Fruit fly (Drosophila melanogaster) whole organism, embryonic: ENCODE measurements around the gene HemK1.
A peak's percentile ranks its signal among the peaks of the same experiment; 100 is the strongest.

ENCODE experiments used
- Adf1 ChIP-seq: fragments of 200-800 bp; sonication (Bioruptor generic); IDR thresholded peaks from 2 replicates; pipeline ENCODE4 v1.3.6; 2022; ENCODE audit warnings: missing biosample characterization, missing genetic modification characterization
- Antp ChIP-seq: fragments of 200-800 bp; sonication (Bioruptor generic); optimal IDR thresholded peaks from 3 replicates; lab custom pipeline; 2016; ENCODE audit warnings: missing biosample characterization, missing genetic modification characterization
- B-H2 ChIP-seq: fragments of 200-800 bp; sonication (Bioruptor generic); optimal IDR thresholded peaks from 2 replicates; lab custom pipeline; 2018; ENCODE audit warnings: missing biosample characterization, mild to moderate bottlenecking, missing genetic modification characterization
- Bteb2 ChIP-seq: fragments of 200-800 bp; sonication (Bioruptor generic); optimal IDR thresholded peaks from 2 replicates; lab custom pipeline; 2016; ENCODE audit warnings: missing biosample characterization, missing genetic modification characterization
- CG11398 ChIP-seq: fragments of 200-800 bp; sonication (Bioruptor generic); optimal IDR thresholded peaks from 2 replicates; lab custom pipeline; 2016; ENCODE audit warnings: missing biosample characterization, missing genetic modification characterization
- CG11504 ChIP-seq: fragments of 200-800 bp; sonication (Bioruptor generic); optimal IDR thresholded peaks from 3 replicates; lab custom pipeline; 2019; ENCODE audit warnings: missing biosample characterization, mild to moderate bottlenecking, missing genetic modification characterization, moderate library complexity
- CG12155 ChIP-seq: fragments of 200-800 bp; sonication (Bioruptor generic); optimal IDR thresholded peaks from 3 replicates; lab custom pipeline; 2016; ENCODE audit warnings: missing biosample characterization, missing genetic modification characterization
- CG12299 ChIP-seq: fragments of 200-800 bp; sonication (Bioruptor generic); optimal IDR thresholded peaks from 2 replicates; lab custom pipeline; 2018; ENCODE audit warnings: missing biosample characterization, mild to moderate bottlenecking, missing genetic modification characterization
- CG13296 ChIP-seq: fragments of 200-800 bp; sonication (Bioruptor generic); optimal IDR thresholded peaks from 3 replicates; lab custom pipeline; 2018; ENCODE audit warnings: missing biosample characterization, mild to moderate bottlenecking, missing genetic modification characterization
- CG15011 ChIP-seq: fragments of 200-800 bp; sonication (Bioruptor generic); optimal IDR thresholded peaks from 3 replicates; lab custom pipeline; 2018; ENCODE audit warnings: missing biosample characterization, mild to moderate bottlenecking, missing genetic modification characterization
- CG1603 ChIP-seq: fragments of 200-800 bp; sonication (Bioruptor generic); optimal IDR thresholded peaks from 2 replicates; lab custom pipeline; 2019; ENCODE audit warnings: missing biosample characterization, mild to moderate bottlenecking, missing genetic modification characterization, moderate library complexity
- CG16813 ChIP-seq: fragments of 200-800 bp; sonication (Bioruptor generic); IDR thresholded peaks from 3 replicates; pipeline ENCODE4 v1.3.6; 2022; ENCODE audit warnings: missing biosample characterization, missing genetic modification characterization; ENCODE audit not compliant: partially characterized antibody
- CG17359 ChIP-seq: fragments of 200-800 bp; sonication (Bioruptor generic); optimal IDR thresholded peaks from 3 replicates; lab custom pipeline; 2018; ENCODE audit warnings: missing biosample characterization, mild to moderate bottlenecking, missing genetic modification characterization, moderate library complexity
- CG17912 ChIP-seq: fragments of 200-800 bp; sonication (Bioruptor generic); optimal IDR thresholded peaks from 2 replicates; lab custom pipeline; 2018; ENCODE audit warnings: missing biosample characterization, mild to moderate bottlenecking, missing genetic modification characterization
- CG2678 ChIP-seq: fragments of 200-800 bp; sonication (Bioruptor generic); optimal IDR thresholded peaks from 3 replicates; lab custom pipeline; 2019; ENCODE audit warnings: missing biosample characterization, mild to moderate bottlenecking, missing genetic modification characterization, moderate library complexity
- CG34376 ChIP-seq: fragments of 200-800 bp; sonication (Bioruptor generic); optimal IDR thresholded peaks from 2 replicates; lab custom pipeline; 2018; ENCODE audit warnings: missing biosample characterization, mild to moderate bottlenecking, missing genetic modification characterization
- CG4707 ChIP-seq: fragments of 200-800 bp; sonication (Bioruptor generic); optimal IDR thresholded peaks from 2 replicates; lab custom pipeline; 2018; ENCODE audit warnings: missing biosample characterization, mild to moderate bottlenecking, missing genetic modification characterization, moderate library complexity
- CG8281 ChIP-seq: fragments of 200-800 bp; sonication (Bioruptor generic); optimal IDR thresholded peaks from 2 replicates; lab custom pipeline; 2018; ENCODE audit warnings: missing biosample characterization, mild to moderate bottlenecking, missing genetic modification characterization, moderate library complexity
- CG8359 ChIP-seq: fragments of 200-800 bp; sonication (Bioruptor generic); optimal IDR thresholded peaks from 2 replicates; lab custom pipeline; 2017; ENCODE audit warnings: missing biosample characterization, mild to moderate bottlenecking, missing genetic modification characterization, borderline replicate concordance
- CG8478 ChIP-seq: fragments of >200 bp; optimal IDR thresholded peaks from 2 replicates; lab custom pipeline; 2018
- Camta ChIP-seq: fragments of 200-800 bp; sonication (Bioruptor generic); optimal IDR thresholded peaks from 2 replicates; lab custom pipeline; 2016; ENCODE audit warnings: missing biosample characterization, missing genetic modification characterization
- D19B ChIP-seq: fragments of 200-800 bp; sonication (Bioruptor generic); optimal IDR thresholded peaks from 2 replicates; lab custom pipeline; 2017; ENCODE audit warnings: missing biosample characterization, mild to moderate bottlenecking, missing genetic modification characterization
- Doc2 ChIP-seq: fragments of 200-800 bp; sonication (Bioruptor generic); IDR thresholded peaks from 2 replicates; pipeline ENCODE4 v1.3.6; 2022; ENCODE audit warnings: missing biosample characterization, missing genetic modification characterization
- Dref ChIP-seq: fragments of 200-800 bp; sonication (Bioruptor generic); IDR thresholded peaks from 2 replicates; pipeline ENCODE4 v1.3.6; 2022; ENCODE audit warnings: missing biosample characterization, missing genetic modification characterization
- Hr3 ChIP-seq: fragments of 200-800 bp; sonication (Bioruptor generic); optimal IDR thresholded peaks from 3 replicates; lab custom pipeline; 2016; ENCODE audit warnings: missing biosample characterization, missing genetic modification characterization
- Lim3 ChIP-seq: fragments of 200-800 bp; sonication (Bioruptor generic); IDR thresholded peaks from 2 replicates; pipeline ENCODE4 v1.3.6; 2022; ENCODE audit warnings: missing biosample characterization, missing genetic modification characterization
- Nf-YA ChIP-seq: fragments of 200-800 bp; sonication (Bioruptor generic); IDR thresholded peaks from 2 replicates; pipeline ENCODE4 v1.3.6; 2022; ENCODE audit warnings: missing biosample characterization, missing genetic modification characterization
- ap ChIP-seq: fragments of 200-800 bp; sonication (Bioruptor generic); IDR thresholded peaks from 2 replicates; pipeline ENCODE4 v1.3.6; 2022; ENCODE audit warnings: missing biosample characterization, missing genetic modification characterization
- caup ChIP-seq: fragments of 200-800 bp; sonication (Bioruptor generic); optimal IDR thresholded peaks from 3 replicates; lab custom pipeline; 2017; ENCODE audit warnings: missing biosample characterization, mild to moderate bottlenecking, missing genetic modification characterization, moderate library complexity; ENCODE audit not compliant: severe bottlenecking
- chif ChIP-seq, 2 experiments: fragments of 200-800 bp; sonication (Bioruptor generic); optimal IDR thresholded peaks; 3 replicates each; lab custom pipeline; 2016; ENCODE audit warnings: missing biosample characterization in 2 of 2, missing genetic modification characterization in 2 of 2
- cwo ChIP-seq: fragments of 200-800 bp; sonication (Bioruptor generic); optimal IDR thresholded peaks from 3 replicates; lab custom pipeline; 2017; ENCODE audit warnings: missing biosample characterization, missing genetic modification characterization, mild to moderate bottlenecking, moderate library complexity, missing genetic modification reagents
- dati ChIP-seq: fragments of 200-800 bp; sonication (Bioruptor generic); IDR thresholded peaks from 2 replicates; pipeline ENCODE4 v1.3.6; 2022; ENCODE audit warnings: missing biosample characterization, missing genetic modification characterization
- en ChIP-seq: fragments of 200-800 bp; sonication (Bioruptor generic); optimal IDR thresholded peaks from 2 replicates; lab custom pipeline; 2016; ENCODE audit warnings: missing biosample characterization, missing genetic modification characterization
- eve ChIP-seq, 2 experiments: fragments of >200 bp; optimal IDR thresholded peaks; 2 replicates each; lab custom pipeline; 2017; ENCODE audit warnings: missing biosample characterization in 2 of 2, missing genetic modification characterization in 2 of 2
- grau ChIP-seq: fragments of 200-800 bp; optimal IDR thresholded peaks from 3 replicates; lab custom pipeline; 2019; ENCODE audit warnings: missing biosample characterization, mild to moderate bottlenecking, missing genetic modification characterization, moderate library complexity
- grn ChIP-seq: fragments of 200-800 bp; sonication (Bioruptor generic); optimal IDR thresholded peaks from 3 replicates; lab custom pipeline; 2017; ENCODE audit warnings: missing biosample characterization, missing genetic modification characterization
- gsb ChIP-seq: fragments of 200-800 bp; sonication (Bioruptor generic); IDR thresholded peaks from 2 replicates; pipeline ENCODE4 v1.3.6; 2022; ENCODE audit warnings: missing biosample characterization, missing genetic modification characterization
- gsb-n ChIP-seq: fragments of 200-800 bp; sonication (Bioruptor generic); optimal IDR thresholded peaks from 3 replicates; lab custom pipeline; 2018; ENCODE audit warnings: missing biosample characterization, mild to moderate bottlenecking, missing genetic modification characterization
- gt ChIP-seq: fragments of 200-800 bp; sonication (Bioruptor generic); IDR thresholded peaks from 2 replicates; pipeline ENCODE4 v1.3.6; 2022; ENCODE audit warnings: missing biosample characterization, missing genetic modification characterization
- h ChIP-seq: fragments of >200 bp; optimal IDR thresholded peaks from 2 replicates; lab custom pipeline; 2017
- mld ChIP-seq: fragments of 200-800 bp; sonication (Bioruptor generic); IDR thresholded peaks from 3 replicates; pipeline ENCODE4 v1.3.6; 2022; ENCODE audit warnings: missing biosample characterization, missing genetic modification characterization; ENCODE audit not compliant: partially characterized antibody
- nerfin-1 ChIP-seq: fragments of 200-800 bp; sonication (Bioruptor generic); optimal IDR thresholded peaks from 3 replicates; lab custom pipeline; 2019; ENCODE audit warnings: missing biosample characterization, mild to moderate bottlenecking, missing genetic modification characterization, moderate library complexity
- pnt ChIP-seq: fragments of 200-800 bp; sonication (Bioruptor generic); optimal IDR thresholded peaks from 3 replicates; lab custom pipeline; 2016; ENCODE audit warnings: missing biosample characterization, missing genetic modification characterization
- psq ChIP-seq: fragments of 200-800 bp; sonication (Bioruptor generic); optimal IDR thresholded peaks from 2 replicates; lab custom pipeline; 2017; ENCODE audit warnings: missing biosample characterization, missing genetic modification characterization
- scrt ChIP-seq: fragments of 200-800 bp; sonication (Bioruptor generic); optimal IDR thresholded peaks from 2 replicates; lab custom pipeline; 2018; ENCODE audit warnings: missing biosample characterization, mild to moderate bottlenecking, missing genetic modification characterization, moderate library complexity
- sim ChIP-seq: fragments of 200-800 bp; sonication (Bioruptor generic); IDR thresholded peaks from 2 replicates; pipeline ENCODE4 v1.3.6; 2022; ENCODE audit warnings: missing biosample characterization, missing genetic modification characterization
- sima ChIP-seq: fragments of 200-800 bp; sonication (Bioruptor generic); optimal IDR thresholded peaks from 2 replicates; lab custom pipeline; 2016; ENCODE audit warnings: missing biosample characterization, missing genetic modification characterization
- sna ChIP-seq: fragments of 200-800 bp; sonication (Bioruptor generic); IDR thresholded peaks from 2 replicates; pipeline ENCODE4 v1.3.6; 2022; ENCODE audit warnings: missing biosample characterization, missing genetic modification characterization; ENCODE audit not compliant: partially characterized antibody
- stwl ChIP-seq: fragments of 200-800 bp; sonication (Bioruptor generic); optimal IDR thresholded peaks from 3 replicates; lab custom pipeline; 2018; ENCODE audit warnings: missing biosample characterization, mild to moderate bottlenecking, missing genetic modification characterization, moderate library complexity
- tin ChIP-seq: fragments of 200-800 bp; sonication (Bioruptor generic); optimal IDR thresholded peaks from 3 replicates; lab custom pipeline; 2016; ENCODE audit warnings: missing biosample characterization, missing genetic modification characterization
- unpg ChIP-seq: fragments of 200-800 bp; sonication (Bioruptor generic); optimal IDR thresholded peaks from 3 replicates; lab custom pipeline; 2018; ENCODE audit warnings: missing biosample characterization, mild to moderate bottlenecking, missing genetic modification characterization, moderate library complexity

The HemK1 gene

DNA sequence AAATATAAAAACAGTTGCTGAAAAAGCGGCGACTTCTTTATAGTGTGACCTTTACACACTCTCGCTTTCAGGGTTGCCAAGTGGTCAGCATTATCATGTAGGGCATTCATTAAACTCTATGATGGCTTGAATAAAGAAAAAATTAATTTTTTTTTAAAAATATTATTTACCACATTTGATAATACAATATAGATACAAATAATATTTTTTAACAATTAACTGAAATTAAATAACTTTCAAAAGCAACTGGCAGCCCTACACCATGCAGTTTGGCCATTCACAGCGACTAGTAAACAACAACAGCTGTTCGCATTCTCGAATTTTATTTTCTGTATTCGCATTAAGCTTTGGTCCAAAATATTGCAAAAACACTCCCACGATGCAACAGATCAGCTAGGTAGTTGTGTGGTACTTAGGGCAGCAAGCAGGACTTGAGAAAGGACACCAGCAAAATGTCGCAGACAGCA is 23.3 kb upstream of the HemK1 start, which contains the start of the genes Phf5a and CG31638 (continued):
- TF ChIP-seq CG11504 (tag; lab: Kevin White, UChicago) (no peak), grn (GFP tag; lab: Kevin White, UChicago) (no peak), CG4707 (peak; percentile 49), nerfin-1 (tag; lab: Kevin White, UChicago) (peak; percentile 91), Dref (GFP tag; lab: Robert Waterston, UW) (no peak), sna (GFP tag; lab: Robert Waterston, UW) (no peak; the same call in 1 of the 2 replicates), Antp (GFP tag; lab: Kevin White, UChicago) (peak; percentile 44), ap (peak; percentile 66; the same call in 1 of the 2 replicates), gsb (GFP tag; lab: Robert Waterston, UW) (peak; percentile 92), Doc2 (GFP tag; lab: Robert Waterston, UW) (peak; percentile 91), CG12299 (tag; lab: Kevin White, UChicago) (peak; percentile 58), mld (GFP tag; lab: Robert Waterston, UW) (no peak), CG1603 (tag; lab: Kevin White, UChicago) (peak; percentile 44), CG15011 (GFP tag; lab: Kevin White, UChicago) (peak; percentile 82), Lim3 (GFP tag; lab: Robert Waterston, UW) (no peak), CG34376 (GFP tag; lab: Kevin White, UChicago) (peak; percentile 84), CG13296 (GFP tag; lab: Kevin White, UChicago) (peak; percentile 92), dati (peak; percentile 88), tin (GFP tag; lab: Kevin White, UChicago) (peak; percentile 91), pnt (peak; percentile 86), Adf1 (peak; percentile 66), stwl (tag; lab: Kevin White, UChicago) (peak; percentile 99), psq (GFP tag; lab: Kevin White, UChicago) (peak; percentile 36), CG8359 (peak; percentile 73), Camta (peak; percentile 40), grau (tag; lab: Kevin White, UChicago) (peak; percentile 82), caup (GFP tag; lab: Kevin White, UChicago) (peak; percentile 83), sim (no peak), CG11398 (GFP tag; lab: Kevin White, UChicago) (no peak), CG17912 (GFP tag; lab: Kevin White, UChicago) (no peak), CG8478 (lab: Kevin White, UChicago) (no peak), chif (GFP tag; optimal IDR thresholded peaks at IDR 0.05; lab: Kevin White, UChicago) (peak; percentile 75 to 82), unpg (GFP tag; lab: Kevin White, UChicago) (peak; percentile 87), CG17359 (tag; lab: Kevin White, UChicago) (peak; percentile 99), Bteb2 (GFP tag; lab: Kevin White, UChicago) (no peak), en (GFP tag; lab: Kevin White, UChicago) (no peak), CG8281 (tag; lab: Kevin White, UChicago) (peak; percentile 84), eve (GFP tag; optimal IDR thresholded peaks at IDR 0.05; lab: Kevin White, UChicago) (no peak), cwo (GFP tag; lab: Kevin White, UChicago) (peak; percentile 87), D19B (peak; percentile 84), gt (GFP tag; lab: Robert Waterston, UW) (peak; percentile 93), CG2678 (tag; lab: Kevin White, UChicago) (peak; percentile 96), Hr3 (peak; percentile 98), sima (no peak), gsb-n (tag; lab: Kevin White, UChicago) (peak; percentile 90), h (lab: Kevin White, UChicago) (no peak), Nf-YA (no peak), scrt (GFP tag; lab: Kevin White, UChicago) (peak; percentile 88), B-H2 (peak; percentile 62), CG12155 (GFP tag; lab: Kevin White, UChicago) (peak; percentile 76), CG16813 (0 out of 3 replicates have a peak, but pooled peaks have one; percentile 14)
